Fruit fly (Drosophila melanogaster) whole organism, pupa: ENCODE results near the gene CG7884.

Experiments used
- CG17806 ChIP-seq: fragments of 200-800 bp; sonication (Bioruptor generic); optimal IDR thresholded peaks from 2 replicates; lab custom pipeline; 2018; ENCODE audit warnings: missing biosample characterization, mild to moderate bottlenecking, missing genetic modification characterization, moderate library complexity
- CG32121 ChIP-seq: fragments of 200-800 bp; sonication (Bioruptor generic); IDR thresholded peaks from 2 replicates; pipeline ENCODE4 v1.3.6; 2022; ENCODE audit warnings: missing biosample characterization, missing genetic modification characterization
- CG4496 ChIP-seq: fragments of 200-800 bp; sonication (Bioruptor generic); IDR thresholded peaks from 3 replicates; pipeline ENCODE4 v1.3.6; 2022; ENCODE audit warnings: missing biosample characterization, missing genetic modification characterization
- CG8159 ChIP-seq: fragments of 200-800 bp; sonication (Bioruptor generic); optimal IDR thresholded peaks from 3 replicates; lab custom pipeline; 2018; ENCODE audit warnings: missing biosample characterization, mild to moderate bottlenecking, missing genetic modification characterization, moderate library complexity
- Pif1A ChIP-seq: fragments of 200-800 bp; sonication (Bioruptor generic); optimal IDR thresholded peaks from 3 replicates; lab custom pipeline; 2016; ENCODE audit warnings: missing biosample characterization, missing genetic modification characterization
- Pif1B ChIP-seq: fragments of 200-800 bp; sonication (Bioruptor generic); optimal IDR thresholded peaks from 3 replicates; lab custom pipeline; 2016; ENCODE audit warnings: missing biosample characterization, missing genetic modification characterization
- rn ChIP-seq: fragments of 200-800 bp; sonication (Bioruptor generic); IDR thresholded peaks from 2 replicates; pipeline ENCODE4 v1.3.6; 2022; ENCODE audit warnings: missing biosample characterization, missing genetic modification characterization

DNA sequence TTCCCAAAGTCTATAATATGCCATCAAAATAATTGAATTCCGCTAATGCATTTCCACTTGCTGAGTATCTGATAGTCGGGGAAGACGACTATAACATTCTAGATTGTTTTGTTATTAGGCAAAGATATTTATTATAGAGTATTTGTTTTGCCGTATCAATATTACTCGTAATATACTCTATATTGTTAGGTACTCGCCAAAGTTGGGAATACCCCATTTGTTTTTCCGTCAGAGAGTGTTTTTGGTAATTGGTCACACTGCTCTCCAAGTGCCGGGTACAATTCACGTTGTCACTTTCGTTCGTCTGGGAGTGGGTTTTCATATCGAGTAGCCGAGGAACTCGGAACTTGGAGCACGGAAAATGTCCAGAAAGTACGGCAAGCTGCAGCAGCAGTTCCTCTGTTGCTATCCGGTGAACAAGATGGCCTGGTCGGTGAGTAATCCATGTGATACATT lies 23.0 kb downstream of the CG7884 start, which contains the start of gene CG7889:
- TF ChIP-seq CG8159 (tag; lab: Kevin White, UChicago) (peak; percentile 48), CG17806 (no peak), rn (no peak), Pif1A (GFP tag; lab: Kevin White, UChicago) (peak; percentile 31), Pif1B (no peak), CG32121 (GFP tag; lab: Robert Waterston, UW) (no peak), CG4496 (GFP tag; lab: Robert Waterston, UW) (no peak)
